Worm (Caenorhabditis elegans) whole organism, L3 larva: ENCODE data around the gene K10G9.2.

Experiments
- fos-1 ChIP-seq: fragments of 150-350 bp; optimal IDR thresholded peaks from 2 replicates; lab custom pipeline; 2014; ENCODE audit warnings: missing biosample characterization, missing genetic modification characterization
- hmg-11 ChIP-seq: sonication (generic microtip); optimal IDR thresholded peaks from 2 replicates; lab custom pipeline; 2016; ENCODE audit warnings: missing genetic modification characterization, missing compliant biosample characterization
- mdl-1 ChIP-seq: fragments of 150-350 bp; optimal IDR thresholded peaks from 2 replicates; lab custom pipeline; 2014; ENCODE audit warnings: missing biosample characterization, missing genetic modification characterization
- nhr-11 ChIP-seq: fragments of 150-350 bp; optimal IDR thresholded peaks from 2 replicates; lab custom pipeline; 2014; ENCODE audit warnings: missing biosample characterization, missing genetic modification characterization
- pha-4 ChIP-seq: fragments of 150-350 bp; optimal IDR thresholded peaks from 2 replicates; lab custom pipeline; 2014; ENCODE audit warnings: missing biosample characterization, missing genetic modification reagents, missing genetic modification characterization
- unc-39 ChIP-seq: sonication (generic microtip); optimal IDR thresholded peaks from 4 replicates; lab custom pipeline; 2017; ENCODE audit warnings: missing biosample characterization, missing genetic modification characterization
- zag-1 ChIP-seq: fragments of 150-350 bp; optimal IDR thresholded peaks from 2 replicates; lab custom pipeline; 2014; ENCODE audit warnings: missing biosample characterization, missing genetic modification characterization

DNA sequence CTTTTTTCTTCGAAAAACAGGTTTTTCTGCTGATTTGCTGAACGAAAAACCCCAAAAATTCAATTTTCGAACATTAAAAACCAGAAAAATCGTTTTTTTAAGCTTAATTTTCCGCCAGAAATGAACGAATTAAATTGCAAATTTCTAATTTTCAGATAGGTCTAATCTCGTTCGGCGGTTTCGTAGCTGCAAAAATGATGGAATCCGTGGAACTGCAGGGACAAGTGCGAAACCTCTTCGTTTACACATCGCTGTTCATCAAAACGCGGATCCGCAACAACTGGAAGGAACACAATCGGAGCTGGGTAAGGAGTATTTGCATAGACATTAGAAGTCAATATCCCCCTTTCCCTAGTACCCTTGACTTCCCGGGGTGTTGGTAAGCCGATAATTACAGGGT lies 50.4 kb downstream of the K10G9.2 start:
- no peak for TF ChIP-seq fos-1
- no peak for TF ChIP-seq unc-39
- TF ChIP-seq pha-4 (tag; lab: Kevin White, UChicago), result no peak
- no peak for TF ChIP-seq zag-1 (tag; lab: Kevin White, UChicago)
- no peak for TF ChIP-seq hmg-11
- no peak for TF ChIP-seq nhr-11 (tag; lab: Kevin White, UChicago)
- no peak for TF ChIP-seq mdl-1
